Worm (Caenorhabditis elegans) whole organism, late embryonic: ENCODE results near the gene eelo-2.
A peak's percentile ranks its signal among the peaks of the same experiment; 100 is the strongest.

Experiments used
- C08G9.2 ChIP-seq: sonication (generic microtip); optimal IDR thresholded peaks from 2 replicates; lab custom pipeline; 2016; ENCODE audit warnings: mild to moderate bottlenecking, missing genetic modification characterization, moderate library complexity, missing compliant biosample characterization
- C38D4.7 ChIP-seq: fragments of 200-800 bp; sonication (Bioruptor generic); optimal IDR thresholded peaks from 2 replicates; lab custom pipeline; 2018; ENCODE audit warnings: mild to moderate bottlenecking, missing genetic modification characterization, moderate library complexity, missing compliant biosample characterization
- F13H6.1 ChIP-seq: sonication (generic microtip); optimal IDR thresholded peaks from 2 replicates; lab custom pipeline; 2016; ENCODE audit warnings: missing genetic modification characterization, missing compliant biosample characterization
- K02D7.2 ChIP-seq: sonication (generic microtip); optimal IDR thresholded peaks from 2 replicates; lab custom pipeline; 2017; ENCODE audit warnings: mild to moderate bottlenecking, missing genetic modification characterization, missing compliant biosample characterization
- Y22D7AL.16 ChIP-seq: sonication (generic microtip); optimal IDR thresholded peaks from 2 replicates; lab custom pipeline; 2016; ENCODE audit warnings: missing genetic modification characterization, missing compliant biosample characterization
- ama-1 ChIP-seq: fragments of 150-350 bp; optimal IDR thresholded peaks from 2 replicates; lab custom pipeline; 2014
- ceh-14 ChIP-seq: sonication (generic microtip); optimal IDR thresholded peaks from 2 replicates; lab custom pipeline; 2016; ENCODE audit warnings: missing genotype, missing genetic modification characterization, missing compliant biosample characterization
- ceh-18 ChIP-seq: sonication (generic microtip); optimal IDR thresholded peaks from 2 replicates; lab custom pipeline; 2016; ENCODE audit warnings: missing genetic modification characterization, missing compliant biosample characterization
- ceh-19 ChIP-seq: fragments of 200-800 bp; sonication (Bioruptor generic); optimal IDR thresholded peaks from 2 replicates; lab custom pipeline; 2018; ENCODE audit warnings: mild to moderate bottlenecking, missing genetic modification characterization, missing compliant biosample characterization
- ceh-2 ChIP-seq: sonication (generic microtip); optimal IDR thresholded peaks from 2 replicates; lab custom pipeline; 2016; ENCODE audit warnings: missing genotype, missing genetic modification characterization, missing compliant biosample characterization
- ceh-22 ChIP-seq: sonication (generic microtip); optimal IDR thresholded peaks from 2 replicates; lab custom pipeline; 2017; ENCODE audit warnings: missing biosample characterization, missing genetic modification characterization
- ceh-24 ChIP-seq: sonication (generic microtip); optimal IDR thresholded peaks from 2 replicates; lab custom pipeline; 2016; ENCODE audit warnings: mild to moderate bottlenecking, missing genetic modification characterization, missing compliant biosample characterization
- ceh-30 ChIP-seq: fragments of 150-350 bp; optimal IDR thresholded peaks from 2 replicates; lab custom pipeline; 2014; ENCODE audit warnings: missing biosample characterization, missing genetic modification characterization
- ceh-31 ChIP-seq: sonication (generic microtip); optimal IDR thresholded peaks from 2 replicates; lab custom pipeline; 2016; ENCODE audit warnings: missing genetic modification characterization, missing compliant biosample characterization
- ceh-34 ChIP-seq: sonication (generic microtip); optimal IDR thresholded peaks from 2 replicates; lab custom pipeline; 2016; ENCODE audit warnings: mild to moderate bottlenecking, missing genetic modification characterization, missing compliant biosample characterization
- ceh-45 ChIP-seq: fragments of 200-800 bp; sonication (Bioruptor generic); IDR thresholded peaks from 2 replicates; pipeline ENCODE4 v1.3.6; 2022; ENCODE audit warnings: missing genetic modification reagents, missing genetic modification characterization, missing compliant biosample characterization
- ceh-48 ChIP-seq: sonication (generic microtip); optimal IDR thresholded peaks from 2 replicates; lab custom pipeline; 2016; ENCODE audit warnings: missing genetic modification characterization, inconsistent platforms, missing compliant biosample characterization
- ceh-9 ChIP-seq: sonication (generic microtip); optimal IDR thresholded peaks from 2 replicates; lab custom pipeline; 2016; ENCODE audit warnings: mild to moderate bottlenecking, missing genetic modification characterization, inconsistent platforms, missing compliant biosample characterization
- che-1 ChIP-seq: sonication (generic microtip); optimal IDR thresholded peaks from 2 replicates; lab custom pipeline; 2016; ENCODE audit warnings: mild to moderate bottlenecking, missing genetic modification characterization, missing compliant biosample characterization
- dmd-4 ChIP-seq: sonication (generic microtip); optimal IDR thresholded peaks from 2 replicates; lab custom pipeline; 2016; ENCODE audit warnings: borderline replicate concordance, missing genetic modification characterization, missing compliant biosample characterization
- dve-1 ChIP-seq: sonication (generic microtip); optimal IDR thresholded peaks from 2 replicates; lab custom pipeline; 2017; ENCODE audit warnings: antibody characterized with exemption, mild to moderate bottlenecking, missing genetic modification characterization, missing compliant biosample characterization
- elt-2 ChIP-seq: sonication (generic microtip); optimal IDR thresholded peaks from 2 replicates; lab custom pipeline; 2016; ENCODE audit warnings: missing genetic modification reagents, missing genetic modification characterization, missing compliant biosample characterization
- elt-4 ChIP-seq: sonication (generic microtip); optimal IDR thresholded peaks from 2 replicates; lab custom pipeline; 2016; ENCODE audit warnings: missing genetic modification characterization, missing compliant biosample characterization
- ets-4 ChIP-seq: sonication (generic microtip); optimal IDR thresholded peaks from 2 replicates; lab custom pipeline; 2016; ENCODE audit warnings: missing genetic modification characterization, missing compliant biosample characterization
- eyg-1 ChIP-seq: sonication (generic microtip); optimal IDR thresholded peaks from 2 replicates; lab custom pipeline; 2016; ENCODE audit warnings: missing genotype, missing genetic modification characterization, missing compliant biosample characterization
- fax-1 ChIP-seq: sonication (generic microtip); optimal IDR thresholded peaks from 2 replicates; lab custom pipeline; 2016; ENCODE audit warnings: missing genotype, missing genetic modification characterization, missing compliant biosample characterization
- fkh-10 ChIP-seq: fragments of 150-350 bp; optimal IDR thresholded peaks from 2 replicates; lab custom pipeline; 2014; ENCODE audit warnings: missing biosample characterization, missing genetic modification reagents, missing genetic modification characterization
- fkh-6 ChIP-seq: sonication (generic microtip); optimal IDR thresholded peaks from 2 replicates; lab custom pipeline; 2016; ENCODE audit warnings: missing genetic modification characterization, missing compliant biosample characterization
- gmeb-2 ChIP-seq: sonication (generic microtip); optimal IDR thresholded peaks from 2 replicates; lab custom pipeline; 2016; ENCODE audit warnings: missing genetic modification characterization, inconsistent platforms, missing compliant biosample characterization
- hlh-15 ChIP-seq: sonication (generic microtip); optimal IDR thresholded peaks from 2 replicates; lab custom pipeline; 2016; ENCODE audit warnings: missing genetic modification characterization, missing compliant biosample characterization
- hlh-8 ChIP-seq: sonication (generic microtip); optimal IDR thresholded peaks from 2 replicates; lab custom pipeline; 2016; ENCODE audit warnings: missing genotype, missing genetic modification characterization, missing compliant biosample characterization
- lim-6 ChIP-seq: sonication (generic microtip); optimal IDR thresholded peaks from 2 replicates; lab custom pipeline; 2016; ENCODE audit warnings: missing genetic modification characterization, missing compliant biosample characterization
- lin-11 ChIP-seq: fragments of 200-800 bp; sonication (Bioruptor generic); optimal IDR thresholded peaks from 2 replicates; lab custom pipeline; 2018; ENCODE audit warnings: mild to moderate bottlenecking, missing genetic modification characterization, missing compliant biosample characterization
- madf-2 ChIP-seq: sonication (generic microtip); optimal IDR thresholded peaks from 2 replicates; lab custom pipeline; 2017; ENCODE audit warnings: missing genetic modification characterization, missing compliant biosample characterization
- mec-3 ChIP-seq: sonication (generic microtip); optimal IDR thresholded peaks from 2 replicates; lab custom pipeline; 2016; ENCODE audit warnings: borderline replicate concordance, missing genetic modification characterization, missing compliant biosample characterization
- nfya-1 ChIP-seq: sonication (generic microtip); optimal IDR thresholded peaks from 2 replicates; lab custom pipeline; 2017; ENCODE audit warnings: missing genetic modification characterization, mild to moderate bottlenecking, missing compliant biosample characterization, antibody characterized with exemption, moderate library complexity
- nhr-11 ChIP-seq: fragments of 150-350 bp; optimal IDR thresholded peaks from 2 replicates; lab custom pipeline; 2014; ENCODE audit warnings: missing biosample characterization, missing genetic modification characterization
- odd-2 ChIP-seq: sonication (generic microtip); optimal IDR thresholded peaks from 2 replicates; lab custom pipeline; 2017; ENCODE audit warnings: antibody characterized with exemption, mild to moderate bottlenecking, missing genetic modification characterization, missing compliant biosample characterization
- pag-3 ChIP-seq: sonication (generic microtip); optimal IDR thresholded peaks from 2 replicates; lab custom pipeline; 2016; ENCODE audit warnings: missing compliant biosample characterization, missing genetic modification characterization, borderline replicate concordance
- pat-9 ChIP-seq: fragments of 200-800 bp; sonication (Bioruptor generic); optimal IDR thresholded peaks from 2 replicates; lab custom pipeline; 2018; ENCODE audit warnings: mild to moderate bottlenecking, missing genetic modification characterization, moderate library complexity, missing compliant biosample characterization
- pax-1 ChIP-seq: fragments of 150-350 bp; optimal IDR thresholded peaks from 2 replicates; lab custom pipeline; 2014; ENCODE audit warnings: missing biosample characterization, missing genetic modification characterization
- pha-4 ChIP-seq: fragments of 150-350 bp; optimal IDR thresholded peaks from 2 replicates; lab custom pipeline; 2018; ENCODE audit warnings: missing biosample characterization, missing genetic modification reagents, missing genetic modification characterization
- pqm-1 ChIP-seq: sonication (generic microtip); optimal IDR thresholded peaks from 2 replicates; lab custom pipeline; 2016; ENCODE audit warnings: missing genetic modification characterization, missing compliant biosample characterization
- sox-4 ChIP-seq: sonication (generic microtip); optimal IDR thresholded peaks from 2 replicates; lab custom pipeline; 2017; ENCODE audit warnings: mild to moderate bottlenecking, missing genetic modification characterization, inconsistent platforms, missing compliant biosample characterization
- syd-9 ChIP-seq: sonication (generic microtip); optimal IDR thresholded peaks from 2 replicates; lab custom pipeline; 2016; ENCODE audit warnings: mild to moderate bottlenecking, missing genetic modification characterization, moderate library complexity, missing compliant biosample characterization
- tbx-7 ChIP-seq: sonication (generic microtip); optimal IDR thresholded peaks from 2 replicates; lab custom pipeline; 2016; ENCODE audit warnings: missing genotype, missing genetic modification characterization, missing compliant biosample characterization
- ttx-3 ChIP-seq: sonication (generic microtip); optimal IDR thresholded peaks from 2 replicates; lab custom pipeline; 2016; ENCODE audit warnings: missing genetic modification reagents, missing genetic modification characterization, missing compliant biosample characterization
- unc-3 ChIP-seq, 2 experiments: fragments of 200-800 bp in 1 of 2; sonication (Bioruptor generic) in 1 of 2; sonication (generic microtip) in 1 of 2; conservative IDR thresholded peaks in 1 of 2; optimal IDR thresholded peaks in 1 of 2; 2 replicates each; pipeline versions ENCODE4 v1.3.6 to Lab custom; 2016 to 2022; ENCODE audit warnings: missing compliant biosample characterization in 2 of 2, missing genetic modification characterization in 2 of 2, missing genetic modification reagents in 1 of 2
- unc-42 ChIP-seq: sonication (generic microtip); optimal IDR thresholded peaks from 2 replicates; lab custom pipeline; 2016; ENCODE audit warnings: missing genotype, missing genetic modification characterization, missing compliant biosample characterization
- unc-55 ChIP-seq: sonication (generic microtip); optimal IDR thresholded peaks from 2 replicates; lab custom pipeline; 2017; ENCODE audit warnings: missing biosample characterization, missing genetic modification reagents, missing genetic modification characterization
- unc-86 ChIP-seq: sonication (generic microtip); optimal IDR thresholded peaks from 2 replicates; lab custom pipeline; 2016; ENCODE audit warnings: missing genetic modification characterization, missing compliant biosample characterization
- zip-5 ChIP-seq: sonication (generic microtip); optimal IDR thresholded peaks from 2 replicates; lab custom pipeline; 2016; ENCODE audit warnings: missing genetic modification characterization, missing compliant biosample characterization
- ztf-16 ChIP-seq: sonication (generic microtip); optimal IDR thresholded peaks from 2 replicates; lab custom pipeline; 2017; ENCODE audit warnings: missing genetic modification characterization, missing compliant biosample characterization

Gene eelo-2

DNA sequence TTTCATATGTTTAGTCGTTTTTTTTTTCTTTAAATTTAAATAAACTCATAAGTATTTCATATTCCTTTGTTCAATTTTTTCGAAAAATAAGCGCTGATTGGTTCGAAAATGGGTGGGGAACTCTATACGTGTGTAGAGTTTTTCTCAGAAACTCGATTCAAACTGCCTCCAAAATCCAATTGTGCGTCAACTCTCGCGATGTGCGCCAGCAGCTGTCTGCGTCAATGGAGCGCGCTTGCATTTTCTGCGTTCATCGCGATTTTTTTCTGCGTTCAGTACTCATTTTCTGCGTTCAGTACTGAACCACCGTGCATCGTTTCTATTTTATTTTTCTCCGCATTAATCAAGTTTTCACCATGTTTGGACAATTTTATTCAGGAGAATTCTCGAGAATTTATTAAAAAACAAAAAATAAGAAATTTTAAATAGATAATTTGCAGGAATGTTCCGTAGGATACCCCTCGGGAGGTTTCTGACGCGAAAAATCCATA lies at the start of gene eelo-2:
Gene eelo-2 (plus strand): TSS at position 441 of the 491 bp plus-strand sequence.
- TF ChIP-seq pqm-1 (tag; lab: Kevin White, UChicago) (peak; percentile 84), unc-42 (tag; lab: Kevin White, UChicago) (peak; percentile 89), K02D7.2 (tag; lab: Kevin White, UChicago) (no peak), ets-4 (tag; lab: Kevin White, UChicago) (peak; percentile 69), syd-9 (tag; lab: Kevin White, UChicago) (peak; percentile 22), C38D4.7 (GFP tag; lab: Kevin White, UChicago) (no peak), ceh-31 (tag; lab: Kevin White, UChicago) (peak; percentile 86), elt-4 (no peak), nhr-11 (tag; lab: Kevin White, UChicago) (no peak), ceh-45 (no peak), zip-5 (tag; lab: Kevin White, UChicago) (no peak), elt-2 (peak; percentile 72), tbx-7 (no peak), F13H6.1 (tag; lab: Kevin White, UChicago) (peak; percentile 35), C08G9.2 (tag; lab: Kevin White, UChicago) (peak; percentile 46), ceh-9 (tag; lab: Kevin White, UChicago) (no peak), ceh-14 (tag; lab: Kevin White, UChicago) (peak; percentile 49), lin-11 (tag; lab: Kevin White, UChicago) (no peak), ceh-24 (tag; lab: Kevin White, UChicago) (no peak), ceh-48 (tag; lab: Kevin White, UChicago) (peak; percentile 50), ceh-30 (tag; lab: Kevin White, UChicago) (peak; percentile 99), dmd-4 (tag; lab: Kevin White, UChicago) (peak; percentile 45), ceh-18 (tag; lab: Kevin White, UChicago) (peak; percentile 94), nfya-1 (tag; lab: Kevin White, UChicago) (peak; percentile 93), ceh-19 (peak; percentile 6), ceh-22 (no peak), gmeb-2 (tag; lab: Kevin White, UChicago) (peak; percentile 54), fkh-10 (GFP tag; lab: Kevin White, UChicago) (peak; percentile 57), ztf-16 (tag; lab: Kevin White, UChicago) (peak; percentile 69), dve-1 (tag; lab: Kevin White, UChicago) (peak; percentile 88), ttx-3 (peak; percentile 6), mec-3 (tag; lab: Kevin White, UChicago) (no peak), unc-55 (GFP tag; lab: Kevin White, UChicago) (peak; percentile 83), hlh-15 (tag; lab: Kevin White, UChicago) (no peak), lim-6 (tag; lab: Kevin White, UChicago) (peak; percentile 47), sox-4 (no peak), pha-4 (tag; lab: Kevin White, UChicago) (no peak), fax-1 (tag; lab: Kevin White, UChicago) (no peak), unc-86 (tag; lab: Kevin White, UChicago) (peak; percentile 63), unc-3 (GFP tag; conservative IDR thresholded peaks at IDR 0.05; lab: Robert Waterston, UW) (peak; percentile 37; the same call in 1 of the 2 replicates), unc-3 (tag; optimal IDR thresholded peaks at IDR 0.05; lab: Kevin White, UChicago) (peak; percentile 30), hlh-8 (tag; lab: Kevin White, UChicago) (peak; percentile 20), madf-2 (peak; percentile 33), che-1 (tag; lab: Kevin White, UChicago) (no peak), ama-1 (lab: Kevin White, UChicago) (no peak), ceh-2 (tag; lab: Kevin White, UChicago) (peak; percentile 49), pax-1 (peak; percentile 61), pat-9 (tag; lab: Kevin White, UChicago) (peak; percentile 51), Y22D7AL.16 (tag; lab: Kevin White, UChicago) (peak; percentile 10), eyg-1 (no peak), pag-3 (tag; lab: Kevin White, UChicago) (no peak), ceh-34 (peak; percentile 83), odd-2 (tag; lab: Kevin White, UChicago) (no peak), fkh-6 (tag; lab: Kevin White, UChicago) (peak; percentile 9)
